Worm (Caenorhabditis elegans) whole organism, L1 larva: ENCODE measurements around the gene srbc-29.

Experiments used
- F16B12.6 ChIP-seq: fragments of 150-350 bp; optimal IDR thresholded peaks from 2 replicates; lab custom pipeline; 2014; ENCODE audit warnings: missing biosample characterization, missing genetic modification characterization
- dpl-1 ChIP-seq, 3 experiments: fragments of 150-350 bp in 2 of 3; sonication (generic microtip) in 1 of 3; optimal IDR thresholded peaks; 2 replicates each; lab custom pipeline; 2014 to 2017; ENCODE audit warnings: missing biosample characterization in 3 of 3, missing genetic modification characterization in 3 of 3, missing genetic modification reagents in 3 of 3
- efl-1 ChIP-seq, 4 experiments: fragments of 150-350 bp; optimal IDR thresholded peaks in 3 of 4; peaks in 1 of 4; 1 replicate in 1 of 4; 2 replicates in 3 of 4; lab custom pipeline; 2014; ENCODE audit warnings: missing biosample characterization in 2 of 4, missing genetic modification characterization in 2 of 4, missing genetic modification reagents in 2 of 4
- egl-27 ChIP-seq, 2 experiments: fragments of 150-350 bp in 1 of 2; sonication (generic microtip); optimal IDR thresholded peaks; 3 replicates each; lab custom pipeline; 2017 to 2018; ENCODE audit warnings: missing biosample characterization in 2 of 2, missing genetic modification characterization in 2 of 2, missing genetic modification reagents in 2 of 2
- lin-13 ChIP-seq: fragments of 150-350 bp; optimal IDR thresholded peaks from 2 replicates; lab custom pipeline; 2014; ENCODE audit warnings: missing biosample characterization, missing genetic modification reagents, missing genetic modification characterization
- lin-15B ChIP-seq: fragments of 150-350 bp; sonication (generic microtip); optimal IDR thresholded peaks from 3 replicates; lab custom pipeline; 2014; ENCODE audit warnings: missing biosample characterization, missing genetic modification characterization
- lsy-2 ChIP-seq, 2 experiments: fragments of 150-350 bp; optimal IDR thresholded peaks; 2 replicates each; lab custom pipeline; 2014; ENCODE audit warnings: missing biosample characterization in 2 of 2, missing genetic modification characterization in 2 of 2
- mep-1 ChIP-seq: fragments of 150-350 bp; optimal IDR thresholded peaks from 2 replicates; lab custom pipeline; 2014; ENCODE audit warnings: missing biosample characterization, missing genetic modification characterization
- ztf-4 ChIP-seq: fragments of 150-350 bp; optimal IDR thresholded peaks from 2 replicates; lab custom pipeline; 2014; ENCODE audit warnings: missing biosample characterization, missing genetic modification characterization

ce11 chrV:3475021-3475420, 4.3 kb upstream of the srbc-29 start, which contains the start of gene oac-2:
- TF ChIP-seq lin-15B (tag; lab: Kevin White, UChicago) (no peak), lin-13 (GFP tag; lab: Kevin White, UChicago) (no peak), egl-27 (tag; optimal IDR thresholded peaks at IDR 0.05; lab: Kevin White, UChicago) (no peak), lsy-2 (tag; optimal IDR thresholded peaks at IDR 0.05; lab: Kevin White, UChicago) (no peak), F16B12.6 (tag; lab: Kevin White, UChicago) (no peak), mep-1 (tag; lab: Kevin White, UChicago) (no peak), efl-1 (optimal IDR thresholded peaks at IDR 0.05; lab: Kevin White, UChicago) (no peak), efl-1 (GFP tag; optimal IDR thresholded peaks at IDR 0.05 in 1 of 2; lab: Kevin White, UChicago) (no peak), ztf-4 (tag; lab: Kevin White, UChicago) (no peak), dpl-1 (GFP tag; optimal IDR thresholded peaks at IDR 0.05; lab: Kevin White, UChicago) (no peak)
